Worm (Caenorhabditis elegans): ENCODE results near the gene mrpl-41.

ce11 chrII:325639-326350, 37.1 kb downstream of the mrpl-41 start, which contains the start of gene sgcb-1:
- TF ChIP-seq him-1 (tag; optimal IDR thresholded peaks at IDR 0.05) (no peak), dao-5 (tag; optimal IDR thresholded peaks at IDR 0.05) (no peak)
